Worm (Caenorhabditis elegans) whole organism, L4 larva: ENCODE results near the gene sdpn-1.

Experiments used
- F10B5.3 ChIP-seq: sonication (generic microtip); optimal IDR thresholded peaks from 2 replicates; lab custom pipeline; 2016; ENCODE audit warnings: mild to moderate bottlenecking, missing genetic modification characterization, missing compliant biosample characterization
- F26F4.8 ChIP-seq: fragments of 200-800 bp; sonication (Bioruptor generic); conservative IDR thresholded peaks from 2 replicates; pipeline ENCODE4 v1.3.6; 2022; ENCODE audit warnings: missing genetic modification characterization, missing compliant biosample characterization
- F37D6.2 ChIP-seq: sonication (generic microtip); optimal IDR thresholded peaks from 2 replicates; lab custom pipeline; 2016; ENCODE audit warnings: mild to moderate bottlenecking, missing genetic modification characterization, missing compliant biosample characterization
- T26A8.4 ChIP-seq: fragments of 200-800 bp; sonication (Bioruptor generic); IDR thresholded peaks from 2 replicates; pipeline ENCODE4 v1.3.6; 2022; ENCODE audit warnings: missing genetic modification characterization, missing compliant biosample characterization
- Y105C5A.15 ChIP-seq: fragments of 200-800 bp; sonication (Bioruptor generic); IDR thresholded peaks from 2 replicates; pipeline ENCODE4 v1.3.6; 2022; ENCODE audit warnings: missing genetic modification characterization, missing compliant biosample characterization
- Y48G9A.11 ChIP-seq: fragments of 200-800 bp; sonication (Bioruptor generic); IDR thresholded peaks from 2 replicates; pipeline ENCODE4 v1.3.6; 2022; ENCODE audit warnings: missing genetic modification reagents, missing genetic modification characterization, missing compliant biosample characterization
- ZK546.5 ChIP-seq, 2 experiments: sonication (generic microtip); optimal IDR thresholded peaks; 2 replicates each; lab custom pipeline; 2017; ENCODE audit warnings: missing biosample characterization in 2 of 2, missing genetic modification characterization in 2 of 2
- aha-1 ChIP-seq: fragments of 150-350 bp; peaks from one replicate; lab custom pipeline; 2014; ENCODE audit warnings: missing biosample characterization, missing genetic modification characterization
- arid-1 ChIP-seq: fragments of 200-800 bp; sonication (Bioruptor generic); conservative IDR thresholded peaks from 2 replicates; pipeline ENCODE4 v1.3.6; 2022; ENCODE audit warnings: missing genetic modification reagents, missing genetic modification characterization, missing compliant biosample characterization
- ceh-20 ChIP-seq: fragments of 200-800 bp; sonication (Bioruptor generic); IDR thresholded peaks from 2 replicates; pipeline ENCODE4 v1.3.6; 2022; ENCODE audit warnings: missing genetic modification reagents, missing genetic modification characterization, missing compliant biosample characterization
- ceh-28 ChIP-seq: fragments of 150-350 bp; optimal IDR thresholded peaks from 2 replicates; lab custom pipeline; 2014; ENCODE audit warnings: missing biosample characterization, missing genetic modification reagents, missing genetic modification characterization
- ceh-44 ChIP-seq: fragments of 200-800 bp; sonication (Bioruptor generic); IDR thresholded peaks from 2 replicates; pipeline ENCODE4 v1.3.6; 2022; ENCODE audit warnings: missing genetic modification reagents, missing genetic modification characterization, missing compliant biosample characterization
- ceh-62 ChIP-seq: sonication (generic microtip); optimal IDR thresholded peaks from 2 replicates; lab custom pipeline; 2017; ENCODE audit warnings: missing biosample characterization, missing genetic modification characterization
- daf-12 ChIP-seq: fragments of 150-350 bp; optimal IDR thresholded peaks from 2 replicates; lab custom pipeline; 2014; ENCODE audit warnings: missing biosample characterization, missing genetic modification reagents, missing genetic modification characterization
- dmd-8 ChIP-seq: fragments of 200-800 bp; sonication (Bioruptor generic); IDR thresholded peaks from 2 replicates; pipeline ENCODE4 v1.3.6; 2022; ENCODE audit warnings: missing genetic modification characterization, missing compliant biosample characterization
- dpl-1 ChIP-seq: fragments of 150-350 bp; optimal IDR thresholded peaks from 2 replicates; lab custom pipeline; 2014; ENCODE audit warnings: missing biosample characterization, missing genetic modification reagents, missing genetic modification characterization
- duxl-1 ChIP-seq: sonication (generic microtip); optimal IDR thresholded peaks from 2 replicates; lab custom pipeline; 2016; ENCODE audit warnings: mild to moderate bottlenecking, missing genetic modification characterization, moderate library complexity, missing compliant biosample characterization; ENCODE audit not compliant: poor library complexity
- egl-27 ChIP-seq: sonication (generic microtip); optimal IDR thresholded peaks from 3 replicates; lab custom pipeline; 2017; ENCODE audit warnings: missing biosample characterization, missing genetic modification reagents, missing genetic modification characterization
- fkh-10 ChIP-seq: fragments of 150-350 bp; optimal IDR thresholded peaks from 2 replicates; lab custom pipeline; 2014; ENCODE audit warnings: missing biosample characterization, missing genetic modification reagents, missing genetic modification characterization
- gei-8 ChIP-seq: fragments of 200-800 bp; sonication (Bioruptor generic); optimal IDR thresholded peaks from 2 replicates; lab custom pipeline; 2018; ENCODE audit warnings: mild to moderate bottlenecking, missing genetic modification characterization, missing compliant biosample characterization
- hif-1 ChIP-seq, 2 experiments: sonication (generic microtip); optimal IDR thresholded peaks; 2 replicates each; lab custom pipeline; 2016 to 2017; ENCODE audit warnings: missing compliant biosample characterization in 2 of 2, missing genetic modification characterization in 2 of 2, missing genetic modification reagents in 2 of 2, missing genotype in 2 of 2, mild to moderate bottlenecking in 1 of 2
- hlh-11 ChIP-seq: fragments of 200-800 bp; sonication (Bioruptor generic); optimal IDR thresholded peaks from 2 replicates; lab custom pipeline; 2018; ENCODE audit warnings: mild to moderate bottlenecking, missing genetic modification characterization, missing compliant biosample characterization
- hlh-30 ChIP-seq: sonication (generic microtip); optimal IDR thresholded peaks from 2 replicates; lab custom pipeline; 2017; ENCODE audit warnings: antibody characterized with exemption, mild to moderate bottlenecking, missing genetic modification characterization, missing compliant biosample characterization; ENCODE audit not compliant: insufficient read depth
- lim-7 ChIP-seq: fragments of 200-800 bp; sonication (Bioruptor generic); IDR thresholded peaks from 2 replicates; pipeline ENCODE4 v1.3.6; 2022; ENCODE audit warnings: missing genetic modification characterization, missing compliant biosample characterization
- lin-1 ChIP-seq: fragments of 200-800 bp; sonication (Bioruptor generic); IDR thresholded peaks from 2 replicates; pipeline ENCODE4 v1.3.6; 2022; ENCODE audit warnings: missing genetic modification reagents, missing genetic modification characterization, missing compliant biosample characterization
- lin-13 ChIP-seq: fragments of 150-350 bp; optimal IDR thresholded peaks from 2 replicates; lab custom pipeline; 2014; ENCODE audit warnings: missing biosample characterization, missing genetic modification reagents, missing genetic modification characterization
- lir-3 ChIP-seq: sonication (generic microtip); optimal IDR thresholded peaks from 2 replicates; lab custom pipeline; 2016; ENCODE audit warnings: mild to moderate bottlenecking, missing genetic modification characterization, missing compliant biosample characterization
- lsy-2 ChIP-seq, 2 experiments: fragments of 150-350 bp in 1 of 2; sonication (generic microtip) in 1 of 2; optimal IDR thresholded peaks; 2 replicates each; lab custom pipeline; 2014 to 2017; ENCODE audit warnings: missing biosample characterization in 2 of 2, missing genetic modification characterization in 2 of 2
- mdl-1 ChIP-seq, 2 experiments: fragments of 150-350 bp in 1 of 2; sonication (generic microtip) in 1 of 2; optimal IDR thresholded peaks; 2 replicates each; lab custom pipeline; 2014 to 2017; ENCODE audit warnings: missing biosample characterization in 2 of 2, missing genetic modification characterization in 2 of 2
- mdt-29 ChIP-seq: fragments of 200-800 bp; sonication (Bioruptor generic); IDR thresholded peaks from 2 replicates; pipeline ENCODE4 v1.3.6; 2022; ENCODE audit warnings: missing genetic modification reagents, missing genetic modification characterization, missing compliant biosample characterization
- mep-1 ChIP-seq: fragments of 150-350 bp; sonication (generic microtip); optimal IDR thresholded peaks from 3 replicates; lab custom pipeline; 2014; ENCODE audit warnings: missing biosample characterization, missing genetic modification characterization
- mes-2 ChIP-seq: sonication (generic microtip); optimal IDR thresholded peaks from 2 replicates; lab custom pipeline; 2016; ENCODE audit warnings: missing genotype, mild to moderate bottlenecking, missing genetic modification characterization, missing compliant biosample characterization; ENCODE audit not compliant: poor library complexity, severe bottlenecking
- mxl-2 ChIP-seq: fragments of 200-800 bp; sonication (Bioruptor generic); conservative IDR thresholded peaks from 2 replicates; pipeline ENCODE4 v1.3.6; 2022; ENCODE audit warnings: missing genetic modification reagents, missing genetic modification characterization, missing compliant biosample characterization
- mxl-3 ChIP-seq: fragments of 200-800 bp; sonication (Bioruptor generic); optimal IDR thresholded peaks from 2 replicates; lab custom pipeline; 2018; ENCODE audit warnings: mild to moderate bottlenecking, missing genetic modification characterization, missing compliant biosample characterization
- nhr-11 ChIP-seq: fragments of 150-350 bp; optimal IDR thresholded peaks from 2 replicates; lab custom pipeline; 2014; ENCODE audit warnings: missing biosample characterization, missing genetic modification characterization
- nhr-28 ChIP-seq: fragments of 150-350 bp; optimal IDR thresholded peaks from 2 replicates; lab custom pipeline; 2014; ENCODE audit warnings: missing biosample characterization, missing genetic modification characterization
- nhr-48 ChIP-seq: sonication (generic microtip); optimal IDR thresholded peaks from 2 replicates; lab custom pipeline; 2016; ENCODE audit warnings: mild to moderate bottlenecking, missing genetic modification characterization, missing compliant biosample characterization
- nhr-6 ChIP-seq: fragments of 150-350 bp; optimal IDR thresholded peaks from 2 replicates; lab custom pipeline; 2014; ENCODE audit warnings: missing biosample characterization, missing genetic modification characterization
- nhr-76 ChIP-seq: fragments of 150-350 bp; optimal IDR thresholded peaks from 2 replicates; lab custom pipeline; 2014; ENCODE audit warnings: missing biosample characterization, missing genetic modification characterization
- nhr-77 ChIP-seq: fragments of 150-350 bp; optimal IDR thresholded peaks from 2 replicates; lab custom pipeline; 2014; ENCODE audit warnings: missing biosample characterization, missing genetic modification characterization
- pha-4 ChIP-seq, 2 experiments: fragments of 150-350 bp in 1 of 2; fragments of 200-800 bp in 1 of 2; sonication (Bioruptor generic) in 1 of 2; IDR thresholded peaks in 1 of 2; optimal IDR thresholded peaks in 1 of 2; 2 replicates each; pipeline versions ENCODE4 v1.3.6 to Lab custom; 2014 to 2022; ENCODE audit warnings: missing genetic modification characterization in 2 of 2, missing genetic modification reagents in 2 of 2, missing biosample characterization in 1 of 2, missing compliant biosample characterization in 1 of 2
- php-3 ChIP-seq: fragments of 200-800 bp; sonication (Bioruptor generic); IDR thresholded peaks from 2 replicates; pipeline ENCODE4 v1.3.6; 2022; ENCODE audit warnings: missing genetic modification reagents, missing genetic modification characterization, missing compliant biosample characterization
- set-16 ChIP-seq: fragments of 200-800 bp; sonication (Bioruptor generic); IDR thresholded peaks from 2 replicates; pipeline ENCODE4 v1.3.6; 2022; ENCODE audit warnings: missing genetic modification reagents, missing genetic modification characterization, missing compliant biosample characterization
- snpc-4 ChIP-seq: fragments of 150-350 bp; optimal IDR thresholded peaks from 2 replicates; lab custom pipeline; 2014; ENCODE audit warnings: missing biosample characterization, missing genetic modification characterization
- spr-1 ChIP-seq: sonication (generic microtip); optimal IDR thresholded peaks from 2 replicates; lab custom pipeline; 2016; ENCODE audit warnings: mild to moderate bottlenecking, missing genetic modification characterization, missing compliant biosample characterization
- tag-97 ChIP-seq: fragments of 200-800 bp; sonication (Bioruptor generic); IDR thresholded peaks from 2 replicates; pipeline ENCODE4 v1.3.6; 2022; ENCODE audit warnings: missing genetic modification characterization, missing compliant biosample characterization
- unc-130 ChIP-seq: sonication (generic microtip); optimal IDR thresholded peaks from 2 replicates; lab custom pipeline; 2016; ENCODE audit warnings: missing genetic modification reagents, missing genetic modification characterization, missing compliant biosample characterization
- unc-39 ChIP-seq: sonication (generic microtip); optimal IDR thresholded peaks from 2 replicates; lab custom pipeline; 2017; ENCODE audit warnings: missing biosample characterization, missing genetic modification characterization
- zfp-3 ChIP-seq: fragments of 200-800 bp; sonication (Bioruptor generic); conservative IDR thresholded peaks from 2 replicates; pipeline ENCODE4 v1.3.6; 2022; ENCODE audit warnings: missing genetic modification reagents, missing genetic modification characterization, missing compliant biosample characterization
- zip-2 ChIP-seq: fragments of 150-350 bp; optimal IDR thresholded peaks from 2 replicates; lab custom pipeline; 2014; ENCODE audit warnings: missing biosample characterization, missing genetic modification characterization
- ztf-7 ChIP-seq: fragments of 150-350 bp; optimal IDR thresholded peaks from 2 replicates; lab custom pipeline; 2014; ENCODE audit warnings: missing biosample characterization, missing genetic modification characterization

sdpn-1 gene

DNA sequence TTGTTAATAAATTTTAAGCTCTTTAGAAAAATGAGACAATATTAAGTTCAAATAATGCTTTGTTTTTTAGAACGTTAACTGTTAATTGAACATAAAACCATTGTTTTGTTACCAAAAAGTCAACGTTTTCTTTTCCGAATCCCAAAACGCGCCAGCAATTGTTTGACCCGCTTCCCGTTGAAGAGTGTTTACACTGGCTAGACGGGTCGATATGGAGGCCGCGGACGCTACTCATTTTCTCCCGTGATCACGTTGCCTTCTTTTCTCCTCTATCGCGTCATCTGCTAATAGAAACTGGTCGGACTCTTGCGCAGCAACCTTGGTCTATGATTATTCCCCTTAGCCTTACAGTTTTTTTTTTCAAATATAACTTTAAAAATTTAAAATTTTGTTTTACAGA lies 31.1 kb upstream of the sdpn-1 start, which contains the start of gene C34D10.1:
TSS of gene C34D10.1 (plus strand) at position 400 of the 400 bp plus-strand sequence.
- TF ChIP-seq pha-4 (GFP tag; IDR thresholded peaks at IDR 0.05; lab: Robert Waterston, UW) (0 out of 2 replicates have a peak, but pooled peaks have one; percentile 19), pha-4 (tag; optimal IDR thresholded peaks at IDR 0.05; lab: Kevin White, UChicago) (peak; percentile 25), snpc-4 (tag; lab: Kevin White, UChicago) (no peak), arid-1 (no peak; the same call in 1 of the 2 replicates), php-3 (no peak), lin-13 (GFP tag; lab: Kevin White, UChicago) (peak; percentile 5), Y48G9A.11 (no peak), mes-2 (tag; lab: Kevin White, UChicago) (peak; percentile 65), lir-3 (tag; lab: Kevin White, UChicago) (no peak), dmd-8 (GFP tag; lab: Robert Waterston, UW) (no peak), mxl-3 (GFP tag; lab: Kevin White, UChicago) (peak; percentile 88), nhr-76 (tag; lab: Kevin White, UChicago) (no peak), gei-8 (GFP tag; lab: Kevin White, UChicago) (no peak), unc-130 (GFP tag; lab: Kevin White, UChicago) (no peak), ceh-62 (no peak), daf-12 (tag; lab: Kevin White, UChicago) (no peak), egl-27 (tag; lab: Kevin White, UChicago) (no peak), dpl-1 (GFP tag; lab: Kevin White, UChicago) (peak; percentile 37), lin-1 (peak; percentile 17; the same call in 1 of the 2 replicates), mdt-29 (no peak), hlh-11 (peak; percentile 88), tag-97 (GFP tag; lab: Robert Waterston, UW) (no peak), zfp-3 (GFP tag; lab: Robert Waterston, UW) (0 out of 2 replicates have a peak, but pooled peaks have one; percentile 54), mep-1 (tag; lab: Kevin White, UChicago) (peak; percentile 85), hlh-30 (tag; lab: Kevin White, UChicago) (peak; percentile 88), nhr-48 (tag; lab: Kevin White, UChicago) (peak; percentile 26), zip-2 (tag; lab: Kevin White, UChicago) (no peak), unc-39 (no peak), aha-1 (tag; lab: Kevin White, UChicago) (no peak), spr-1 (no peak), lim-7 (GFP tag; lab: Robert Waterston, UW) (no peak), F37D6.2 (tag; lab: Kevin White, UChicago) (no peak), F26F4.8 (GFP tag; lab: Robert Waterston, UW) (no peak), F10B5.3 (no peak), duxl-1 (tag; lab: Kevin White, UChicago) (no peak), T26A8.4 (GFP tag; lab: Robert Waterston, UW) (0 out of 2 replicates have a peak, but pooled peaks have one; percentile 42), set-16 (GFP tag; lab: Robert Waterston, UW) (no peak), ztf-7 (tag; lab: Kevin White, UChicago) (no peak), nhr-6 (peak; percentile 77), nhr-28 (tag; lab: Kevin White, UChicago) (peak; percentile 69), mdl-1 (tag; optimal IDR thresholded peaks at IDR 0.05; lab: Kevin White, UChicago) (peak in 1 of 2 experiments; percentile 73), nhr-77 (tag; lab: Kevin White, UChicago) (no peak), nhr-11 (tag; lab: Kevin White, UChicago) (peak; percentile 65), fkh-10 (GFP tag; lab: Kevin White, UChicago) (no peak), ceh-20 (peak; percentile 80), Y105C5A.15 (GFP tag; lab: Robert Waterston, UW) (no peak), mxl-2 (GFP tag; lab: Robert Waterston, UW) (no peak), ceh-28 (no peak), ZK546.5 (tag; optimal IDR thresholded peaks at IDR 0.05; lab: Kevin White, UChicago) (no peak), hif-1 (tag; optimal IDR thresholded peaks at IDR 0.05; lab: Kevin White, UChicago) (peak in 1 of 2 experiments; percentile 46), ceh-44 (GFP tag; lab: Robert Waterston, UW) (0 out of 2 replicates have a peak, but pooled peaks have one; percentile 42), lsy-2 (tag; optimal IDR thresholded peaks at IDR 0.05; lab: Kevin White, UChicago) (peak in 1 of 2 experiments; percentile 73)
